Fruit fly (Drosophila melanogaster) whole organism, embryonic: ENCODE data around the gene Mgstl.
A peak's percentile ranks its signal among the peaks of the same experiment; 100 is the strongest.

Experiments used
- Abd-B ChIP-seq: fragments of 200-800 bp; sonication (Bioruptor generic); optimal IDR thresholded peaks from 2 replicates; lab custom pipeline; 2018; ENCODE audit warnings: missing biosample characterization, mild to moderate bottlenecking, missing genetic modification characterization, moderate library complexity
- Ada2b ChIP-seq: fragments of 200-800 bp; sonication (Bioruptor generic); IDR thresholded peaks from 2 replicates; pipeline ENCODE4 v1.3.6; 2022; ENCODE audit warnings: missing biosample characterization, missing genetic modification characterization
- B-H2 ChIP-seq: fragments of 200-800 bp; sonication (Bioruptor generic); optimal IDR thresholded peaks from 2 replicates; lab custom pipeline; 2018; ENCODE audit warnings: missing biosample characterization, mild to moderate bottlenecking, missing genetic modification characterization
- BEAF-32 ChIP-seq: fragments of 200-800 bp; sonication (Bioruptor generic); optimal IDR thresholded peaks from 3 replicates; lab custom pipeline; 2017; ENCODE audit warnings: missing biosample characterization, missing genetic modification characterization, mild to moderate bottlenecking, moderate library complexity, missing genetic modification reagents
- CG12391 ChIP-seq: fragments of 200-800 bp; sonication (Bioruptor generic); optimal IDR thresholded peaks from 3 replicates; lab custom pipeline; 2018; ENCODE audit warnings: missing biosample characterization, mild to moderate bottlenecking, missing genetic modification characterization, moderate library complexity
- CG14441 ChIP-seq: fragments of 200-800 bp; sonication (Bioruptor generic); IDR thresholded peaks from 2 replicates; pipeline ENCODE4 v1.3.6; 2022; ENCODE audit warnings: missing biosample characterization, missing genetic modification characterization
- CG14667 ChIP-seq: fragments of 200-800 bp; sonication (Bioruptor generic); IDR thresholded peaks from 2 replicates; pipeline ENCODE4 v1.3.6; 2022; ENCODE audit warnings: missing biosample characterization, missing genetic modification characterization
- CG17912 ChIP-seq: fragments of 200-800 bp; sonication (Bioruptor generic); optimal IDR thresholded peaks from 2 replicates; lab custom pipeline; 2018; ENCODE audit warnings: missing biosample characterization, mild to moderate bottlenecking, missing genetic modification characterization
- CG18764 ChIP-seq: fragments of 200-800 bp; sonication (Bioruptor generic); optimal IDR thresholded peaks from 3 replicates; lab custom pipeline; 2016; ENCODE audit warnings: missing biosample characterization, missing genetic modification characterization
- CG32767 ChIP-seq: fragments of 200-800 bp; sonication (Bioruptor generic); IDR thresholded peaks from 2 replicates; pipeline ENCODE4 v1.3.6; 2022; ENCODE audit warnings: missing biosample characterization, missing genetic modification characterization
- CG32772 ChIP-seq: fragments of 200-800 bp; sonication (Bioruptor generic); IDR thresholded peaks from 2 replicates; pipeline ENCODE4 v1.3.6; 2022; ENCODE audit warnings: missing biosample characterization, missing genetic modification characterization
- CG33213 ChIP-seq: fragments of 200-800 bp; sonication (Bioruptor generic); optimal IDR thresholded peaks from 3 replicates; lab custom pipeline; 2016; ENCODE audit warnings: missing biosample characterization, missing genetic modification characterization
- CG42726 ChIP-seq: fragments of 200-800 bp; sonication (Bioruptor generic); IDR thresholded peaks from 2 replicates; pipeline ENCODE4 v1.3.6; 2022; ENCODE audit warnings: missing biosample characterization, missing genetic modification characterization; ENCODE audit not compliant: partially characterized antibody
- CG5180 ChIP-seq: fragments of 200-800 bp; sonication (Bioruptor generic); optimal IDR thresholded peaks from 3 replicates; lab custom pipeline; 2017; ENCODE audit warnings: missing biosample characterization, missing genetic modification characterization, mild to moderate bottlenecking, moderate library complexity, missing genetic modification reagents
- CG6272 ChIP-seq: fragments of 200-800 bp; sonication (Bioruptor generic); IDR thresholded peaks from 2 replicates; pipeline ENCODE4 v1.3.6; 2022; ENCODE audit warnings: missing biosample characterization, missing genetic modification characterization
- CG8281 ChIP-seq: fragments of 200-800 bp; sonication (Bioruptor generic); optimal IDR thresholded peaks from 2 replicates; lab custom pipeline; 2018; ENCODE audit warnings: missing biosample characterization, mild to moderate bottlenecking, missing genetic modification characterization, moderate library complexity
- CkIIα-i1 ChIP-seq: fragments of 200-800 bp; sonication (Bioruptor generic); IDR thresholded peaks from 2 replicates; pipeline ENCODE4 v1.3.6; 2022; ENCODE audit warnings: missing biosample characterization, missing genetic modification characterization
- D ChIP-seq, 2 experiments: fragments of 200-800 bp in 1 of 2; fragments of >200 bp in 1 of 2; sonication (Bioruptor generic) in 1 of 2; optimal IDR thresholded peaks; 2 replicates in 1 of 2; 3 replicates in 1 of 2; lab custom pipeline; 2017; ENCODE audit warnings: mild to moderate bottlenecking in 1 of 2, missing biosample characterization in 1 of 2, missing genetic modification characterization in 1 of 2, missing genetic modification reagents in 1 of 2
- Dad ChIP-seq: fragments of 200-800 bp; sonication (Bioruptor generic); optimal IDR thresholded peaks from 3 replicates; lab custom pipeline; 2016; ENCODE audit warnings: missing biosample characterization, missing genetic modification characterization
- Dbx ChIP-seq: fragments of 200-800 bp; sonication (Bioruptor generic); IDR thresholded peaks from 3 replicates; pipeline ENCODE4 v1.3.6; 2022; ENCODE audit warnings: missing biosample characterization, missing genetic modification characterization
- Dfd ChIP-seq, 2 experiments: fragments of >200 bp; optimal IDR thresholded peaks; 2 replicates each; lab custom pipeline; 2017; ENCODE audit warnings: missing biosample characterization in 2 of 2, missing genetic modification characterization in 2 of 2
- Doc2 ChIP-seq: fragments of 200-800 bp; sonication (Bioruptor generic); IDR thresholded peaks from 2 replicates; pipeline ENCODE4 v1.3.6; 2022; ENCODE audit warnings: missing biosample characterization, missing genetic modification characterization
- Eip74EF ChIP-seq, 2 experiments: fragments of 200-800 bp in 1 of 2; fragments of >200 bp in 1 of 2; sonication (Bioruptor generic) in 1 of 2; optimal IDR thresholded peaks; 2 replicates each; lab custom pipeline; 2017 to 2019; ENCODE audit warnings: missing biosample characterization in 2 of 2, missing genetic modification characterization in 2 of 2, mild to moderate bottlenecking in 1 of 2, moderate library complexity in 1 of 2
- Hsf ChIP-seq: fragments of 200-800 bp; sonication (Bioruptor generic); optimal IDR thresholded peaks from 3 replicates; lab custom pipeline; 2016; ENCODE audit warnings: missing biosample characterization, missing genetic modification characterization
- MTF-1 ChIP-seq: fragments of 200-800 bp; sonication (Bioruptor generic); optimal IDR thresholded peaks from 2 replicates; lab custom pipeline; 2018; ENCODE audit warnings: missing biosample characterization, mild to moderate bottlenecking, missing genetic modification characterization, borderline replicate concordance
- Nf-YB ChIP-seq: fragments of 200-800 bp; sonication (Bioruptor generic); optimal IDR thresholded peaks from 3 replicates; lab custom pipeline; 2019; ENCODE audit warnings: missing biosample characterization, mild to moderate bottlenecking, missing genetic modification characterization, moderate library complexity
- Optix ChIP-seq: fragments of 200-800 bp; sonication (Bioruptor generic); IDR thresholded peaks from 3 replicates; pipeline ENCODE4 v1.3.6; 2022; ENCODE audit warnings: missing biosample characterization, missing genetic modification characterization
- Ravus ChIP-seq: fragments of 200-800 bp; sonication (Bioruptor generic); IDR thresholded peaks from 2 replicates; pipeline ENCODE4 v1.3.6; 2022; ENCODE audit warnings: missing biosample characterization, missing genetic modification characterization
- Rfx ChIP-seq: fragments of 200-800 bp; sonication (Bioruptor generic); IDR thresholded peaks from 2 replicates; pipeline ENCODE4 v1.3.6; 2022; ENCODE audit warnings: missing biosample characterization, missing genetic modification characterization
- Scr ChIP-seq: fragments of 200-800 bp; sonication (Bioruptor generic); IDR thresholded peaks from 2 replicates; pipeline ENCODE4 v1.3.6; 2022; ENCODE audit warnings: missing biosample characterization, missing genetic modification characterization; ENCODE audit not compliant: partially characterized antibody
- Six4 ChIP-seq: fragments of 200-800 bp; sonication (Bioruptor generic); optimal IDR thresholded peaks from 2 replicates; lab custom pipeline; 2016; ENCODE audit warnings: missing biosample characterization, missing genetic modification characterization
- Tbp ChIP-seq: fragments of >200 bp; optimal IDR thresholded peaks from 2 replicates; lab custom pipeline; 2018; ENCODE audit warnings: missing biosample characterization, missing genetic modification characterization
- amos ChIP-seq: fragments of 200-800 bp; sonication (Bioruptor generic); IDR thresholded peaks from 2 replicates; pipeline ENCODE4 v1.3.6; 2022; ENCODE audit warnings: missing biosample characterization, missing genetic modification characterization; ENCODE audit not compliant: partially characterized antibody
- br ChIP-seq: fragments of >200 bp; optimal IDR thresholded peaks from 2 replicates; lab custom pipeline; 2017
- cad ChIP-seq: fragments of >200 bp; optimal IDR thresholded peaks from 2 replicates; lab custom pipeline; 2017; ENCODE audit warnings: missing biosample characterization, missing genetic modification characterization
- dmrt99B ChIP-seq: fragments of 200-800 bp; sonication (Bioruptor generic); optimal IDR thresholded peaks from 2 replicates; lab custom pipeline; 2018; ENCODE audit warnings: missing biosample characterization, mild to moderate bottlenecking, missing genetic modification characterization, moderate library complexity
- dysf ChIP-seq: fragments of 200-800 bp; sonication (Bioruptor generic); IDR thresholded peaks from 3 replicates; pipeline ENCODE4 v1.3.6; 2022; ENCODE audit warnings: missing biosample characterization, missing genetic modification characterization
- ems ChIP-seq: fragments of 200-800 bp; sonication (Bioruptor generic); optimal IDR thresholded peaks from 3 replicates; lab custom pipeline; 2016; ENCODE audit warnings: missing biosample characterization, missing genetic modification characterization
- fd64A ChIP-seq: fragments of 200-800 bp; sonication (Bioruptor generic); optimal IDR thresholded peaks from 3 replicates; lab custom pipeline; 2018; ENCODE audit warnings: missing biosample characterization, mild to moderate bottlenecking, missing genetic modification characterization
- ftz-f1 ChIP-seq: fragments of 200-800 bp; sonication (Bioruptor generic); optimal IDR thresholded peaks from 2 replicates; lab custom pipeline; 2016; ENCODE audit warnings: missing biosample characterization, missing genetic modification characterization
- gsb-n ChIP-seq: fragments of 200-800 bp; sonication (Bioruptor generic); optimal IDR thresholded peaks from 3 replicates; lab custom pipeline; 2018; ENCODE audit warnings: missing biosample characterization, mild to moderate bottlenecking, missing genetic modification characterization
- jigr1 ChIP-seq: fragments of 200-800 bp; sonication (Bioruptor generic); IDR thresholded peaks from 3 replicates; pipeline ENCODE4 v1.3.6; 2022; ENCODE audit warnings: missing biosample characterization, missing genetic modification characterization
- ken ChIP-seq: fragments of 200-800 bp; sonication (Bioruptor generic); IDR thresholded peaks from 3 replicates; pipeline ENCODE4 v1.3.6; 2022; ENCODE audit warnings: missing biosample characterization, missing genetic modification characterization
- knrl ChIP-seq: fragments of 200-800 bp; sonication (Bioruptor generic); IDR thresholded peaks from 3 replicates; pipeline ENCODE4 v1.3.6; 2022; ENCODE audit warnings: missing biosample characterization, missing genetic modification characterization; ENCODE audit not compliant: partially characterized antibody
- sens ChIP-seq: fragments of 200-800 bp; sonication (Bioruptor generic); peaks from one replicate; lab custom pipeline; 2016; ENCODE audit warnings: missing biosample characterization, missing genetic modification characterization
- sob ChIP-seq: fragments of 200-800 bp; sonication (Bioruptor generic); IDR thresholded peaks from 2 replicates; pipeline ENCODE4 v1.3.6; 2022; ENCODE audit warnings: missing biosample characterization, missing genetic modification characterization
- ssp ChIP-seq: fragments of 200-800 bp; sonication (Bioruptor generic); IDR thresholded peaks from 2 replicates; pipeline ENCODE4 v1.3.6; 2022; ENCODE audit warnings: missing biosample characterization, missing genetic modification characterization
- tio ChIP-seq: fragments of 200-800 bp; sonication (Bioruptor generic); optimal IDR thresholded peaks from 2 replicates; lab custom pipeline; 2017; ENCODE audit warnings: missing biosample characterization, missing genetic modification characterization, inconsistent platforms
- vfl ChIP-seq: fragments of 200-800 bp; sonication (Bioruptor generic); optimal IDR thresholded peaks from 2 replicates; lab custom pipeline; 2016; ENCODE audit warnings: missing biosample characterization, missing genetic modification characterization
- wdn ChIP-seq: fragments of 200-800 bp; sonication (Bioruptor generic); IDR thresholded peaks from 2 replicates; pipeline ENCODE4 v1.3.6; 2022; ENCODE audit warnings: missing biosample characterization, missing genetic modification characterization
- z ChIP-seq: fragments of 200-800 bp; sonication (Bioruptor generic); IDR thresholded peaks from 3 replicates; pipeline ENCODE4 v1.3.6; 2022; ENCODE audit warnings: missing biosample characterization, missing genetic modification characterization
- zfh1 ChIP-seq: fragments of 200-800 bp; sonication (Bioruptor generic); IDR thresholded peaks from 3 replicates; pipeline ENCODE4 v1.3.6; 2022; ENCODE audit warnings: missing biosample characterization, missing genetic modification characterization

The Mgstl gene

dm6 chrX:21064927-21065326, 23.0 kb downstream of the Mgstl start (continued):
- TF ChIP-seq Doc2 (GFP tag; lab: Robert Waterston, UW) (no peak), CG17912 (GFP tag; lab: Kevin White, UChicago) (no peak), sens (GFP tag; lab: Kevin White, UChicago) (peak; percentile 73), ftz-f1 (no peak), zfh1 (GFP tag; lab: Robert Waterston, UW) (0 out of 3 replicates have a peak, but pooled peaks have one; percentile 49), Optix (no peak), Tbp (GFP tag; lab: Kevin White, UChicago) (no peak), CG32767 (GFP tag; lab: Robert Waterston, UW) (no peak), CG18764 (GFP tag; lab: Kevin White, UChicago) (no peak), Dfd (GFP tag; optimal IDR thresholded peaks at IDR 0.05; lab: Kevin White, UChicago) (no peak), Rfx (no peak), BEAF-32 (GFP tag; lab: Kevin White, UChicago) (no peak), Abd-B (GFP tag; lab: Kevin White, UChicago) (no peak), knrl (no peak), Ravus (GFP tag; lab: Robert Waterston, UW) (no peak), MTF-1 (no peak), vfl (GFP tag; lab: Kevin White, UChicago) (no peak), Scr (GFP tag; lab: Robert Waterston, UW) (no peak), Dad (no peak), CG6272 (GFP tag; lab: Robert Waterston, UW) (no peak), ems (GFP tag; lab: Kevin White, UChicago) (no peak), dysf (peak; percentile 35; the same call in 1 of the 3 replicates), Eip74EF (GFP tag; optimal IDR thresholded peaks at IDR 0.05; lab: Kevin White, UChicago) (no peak), Dbx (GFP tag; lab: Robert Waterston, UW) (no peak), CG12391 (tag; lab: Kevin White, UChicago) (no peak), D (optimal IDR thresholded peaks at IDR 0.05; lab: Kevin White, UChicago) (no peak), D (GFP tag; optimal IDR thresholded peaks at IDR 0.05; lab: Kevin White, UChicago) (no peak), amos (no peak), ken (GFP tag; lab: Robert Waterston, UW) (0 out of 3 replicates have a peak, but pooled peaks have one; percentile 29), tio (peak; percentile 7), sob (GFP tag; lab: Robert Waterston, UW) (0 out of 2 replicates have a peak, but pooled peaks have one; percentile 24), CG14667 (GFP tag; lab: Robert Waterston, UW) (no peak), jigr1 (GFP tag; lab: Robert Waterston, UW) (no peak), Nf-YB (GFP tag; lab: Kevin White, UChicago) (no peak), CG32772 (GFP tag; lab: Robert Waterston, UW) (no peak), CG33213 (GFP tag; lab: Kevin White, UChicago) (no peak), gsb-n (no peak), z (GFP tag; lab: Robert Waterston, UW) (no peak), CG14441 (GFP tag; lab: Robert Waterston, UW) (peak; percentile 30; the same call in 1 of the 2 replicates), CG5180 (GFP tag; lab: Kevin White, UChicago) (no peak), CkIIα-i1 (no peak), Six4 (GFP tag; lab: Kevin White, UChicago) (no peak), wdn (GFP tag; lab: Robert Waterston, UW) (no peak), Hsf (GFP tag; lab: Kevin White, UChicago) (no peak), Ada2b (GFP tag; lab: Robert Waterston, UW) (peak; percentile 24; the same call in 1 of the 2 replicates), cad (GFP tag; lab: Kevin White, UChicago) (no peak), CG42726 (no peak), CG8281 (tag; lab: Kevin White, UChicago) (no peak), dmrt99B (tag; lab: Kevin White, UChicago) (no peak), ssp (GFP tag; lab: Robert Waterston, UW) (0 out of 2 replicates have a peak, but pooled peaks have one; percentile 8), br (lab: Kevin White, UChicago) (no peak), fd64A (GFP tag; lab: Kevin White, UChicago) (no peak), B-H2 (GFP tag; lab: Kevin White, UChicago) (no peak)
